Worm (Caenorhabditis elegans) whole organism, L1 larva: ENCODE results near the gene C33D9.13.
"Not testable (repeated sequence)": the region's sequence is repeated elsewhere in the genome, so short reads cannot be mapped to it uniquely, and the experiment has no call there.

Experiments
- C04F5.9 ChIP-seq: sonication (generic microtip); optimal IDR thresholded peaks from 2 replicates; lab custom pipeline; 2016; ENCODE audit warnings: missing genetic modification characterization, missing compliant biosample characterization
- C34B4.2 ChIP-seq: sonication (generic microtip); optimal IDR thresholded peaks from 2 replicates; lab custom pipeline; 2017; ENCODE audit warnings: mild to moderate bottlenecking, missing genetic modification characterization, missing compliant biosample characterization
- F16B12.6 ChIP-seq: fragments of 150-350 bp; optimal IDR thresholded peaks from 2 replicates; lab custom pipeline; 2014; ENCODE audit warnings: missing biosample characterization, missing genetic modification characterization
- Y116A8C.19 ChIP-seq: sonication (generic microtip); optimal IDR thresholded peaks from 2 replicates; lab custom pipeline; 2016; ENCODE audit warnings: missing compliant biosample characterization, missing genetic modification characterization, borderline replicate concordance
- aha-1 ChIP-seq: fragments of 150-350 bp; optimal IDR thresholded peaks from 2 replicates; lab custom pipeline; 2014; ENCODE audit warnings: missing biosample characterization, missing genetic modification characterization
- alr-1 ChIP-seq: fragments of 200-800 bp; sonication (Bioruptor generic); optimal IDR thresholded peaks from 2 replicates; lab custom pipeline; 2018; ENCODE audit warnings: borderline replicate concordance, mild to moderate bottlenecking, missing genetic modification characterization, missing compliant biosample characterization
- ama-1 ChIP-seq: fragments of 150-350 bp; optimal IDR thresholded peaks from 2 replicates; lab custom pipeline; 2014
- ceh-8 ChIP-seq: fragments of 200-800 bp; sonication (Bioruptor generic); optimal IDR thresholded peaks from 2 replicates; lab custom pipeline; 2018; ENCODE audit warnings: mild to moderate bottlenecking, missing genetic modification characterization, moderate library complexity, missing compliant biosample characterization
- ceh-90 ChIP-seq: sonication (generic microtip); optimal IDR thresholded peaks from 2 replicates; lab custom pipeline; 2016; ENCODE audit warnings: missing genetic modification characterization, missing compliant biosample characterization
- efl-1 ChIP-seq, 4 experiments: fragments of 150-350 bp; optimal IDR thresholded peaks in 3 of 4; peaks in 1 of 4; 1 replicate in 1 of 4; 2 replicates in 3 of 4; lab custom pipeline; 2014; ENCODE audit warnings: missing biosample characterization in 2 of 4, missing genetic modification characterization in 2 of 4, missing genetic modification reagents in 2 of 4
- egl-13 ChIP-seq: sonication (generic microtip); optimal IDR thresholded peaks from 2 replicates; lab custom pipeline; 2016; ENCODE audit warnings: missing genotype, missing genetic modification reagents, missing genetic modification characterization, missing compliant biosample characterization
- elt-2 ChIP-seq: sonication (generic microtip); optimal IDR thresholded peaks from 2 replicates; lab custom pipeline; 2016; ENCODE audit warnings: missing genetic modification characterization, mild to moderate bottlenecking, inconsistent platforms, missing compliant biosample characterization, missing genetic modification reagents
- elt-3 ChIP-seq, 6 experiments: fragments of 150-350 bp in 1 of 6; sonication (generic microtip); optimal IDR thresholded peaks; 2 replicates each; lab custom pipeline; 2017 to 2018; ENCODE audit warnings: missing biosample characterization in 6 of 6, missing genetic modification characterization in 6 of 6, inconsistent platforms in 1 of 6
- ets-5 ChIP-seq: fragments of 200-800 bp; sonication (Bioruptor generic); IDR thresholded peaks from 2 replicates; pipeline ENCODE4 v1.3.6; 2022; ENCODE audit warnings: missing genetic modification characterization, missing compliant biosample characterization
- fkh-10 ChIP-seq: sonication (generic microtip); optimal IDR thresholded peaks from 2 replicates; lab custom pipeline; 2017; ENCODE audit warnings: missing biosample characterization, missing genetic modification reagents, missing genetic modification characterization
- fkh-4 ChIP-seq: sonication (generic microtip); optimal IDR thresholded peaks from 2 replicates; lab custom pipeline; 2016; ENCODE audit warnings: missing compliant biosample characterization, missing genetic modification characterization, borderline replicate concordance
- fkh-8 ChIP-seq: sonication (generic microtip); optimal IDR thresholded peaks from 2 replicates; lab custom pipeline; 2016; ENCODE audit warnings: mild to moderate bottlenecking, missing genetic modification characterization, missing compliant biosample characterization
- hlh-4 ChIP-seq: sonication (generic microtip); optimal IDR thresholded peaks from 2 replicates; lab custom pipeline; 2016; ENCODE audit warnings: mild to moderate bottlenecking, missing genetic modification characterization, missing compliant biosample characterization
- hpl-2 ChIP-seq: fragments of 150-350 bp; optimal IDR thresholded peaks from 2 replicates; lab custom pipeline; 2014; ENCODE audit warnings: missing biosample characterization, missing genetic modification reagents, missing genetic modification characterization
- irx-1 ChIP-seq: sonication (generic microtip); optimal IDR thresholded peaks from 2 replicates; lab custom pipeline; 2016; ENCODE audit warnings: missing genetic modification characterization, missing compliant biosample characterization
- lin-14 ChIP-seq: fragments of 200-800 bp; sonication (Bioruptor generic); optimal IDR thresholded peaks from 2 replicates; lab custom pipeline; 2018; ENCODE audit warnings: mild to moderate bottlenecking, missing genetic modification characterization, moderate library complexity, missing compliant biosample characterization
- lin-15B ChIP-seq: fragments of 150-350 bp; sonication (generic microtip); optimal IDR thresholded peaks from 3 replicates; lab custom pipeline; 2014; ENCODE audit warnings: missing biosample characterization, missing genetic modification characterization
- lin-39 ChIP-seq: fragments of 150-350 bp; optimal IDR thresholded peaks from 2 replicates; lab custom pipeline; 2014; ENCODE audit warnings: missing biosample characterization, missing genetic modification reagents, missing genetic modification characterization
- lsy-2 ChIP-seq, 2 experiments: fragments of 150-350 bp; optimal IDR thresholded peaks; 2 replicates each; lab custom pipeline; 2014; ENCODE audit warnings: missing biosample characterization in 2 of 2, missing genetic modification characterization in 2 of 2
- mab-9 ChIP-seq: fragments of 200-800 bp; sonication (Bioruptor generic); IDR thresholded peaks from 2 replicates; pipeline ENCODE4 v1.3.6; 2022; ENCODE audit warnings: missing genetic modification reagents, missing genetic modification characterization, missing compliant biosample characterization
- mdl-1 ChIP-seq, 2 experiments: fragments of 150-350 bp; optimal IDR thresholded peaks; 2 replicates each; lab custom pipeline; 2014 to 2017; ENCODE audit warnings: missing biosample characterization in 2 of 2, missing genetic modification characterization in 2 of 2, inconsistent platforms in 1 of 2
- mef-2 ChIP-seq: fragments of 150-350 bp; optimal IDR thresholded peaks from 2 replicates; lab custom pipeline; 2014; ENCODE audit warnings: missing biosample characterization, missing genetic modification characterization
- nhr-12 ChIP-seq: sonication (generic microtip); optimal IDR thresholded peaks from 2 replicates; lab custom pipeline; 2017; ENCODE audit warnings: missing biosample characterization, missing genetic modification characterization
- nhr-20 ChIP-seq: sonication (generic microtip); optimal IDR thresholded peaks from 2 replicates; lab custom pipeline; 2016; ENCODE audit warnings: mild to moderate bottlenecking, missing genetic modification characterization, missing compliant biosample characterization
- nhr-237 ChIP-seq: fragments of 150-350 bp; optimal IDR thresholded peaks from 2 replicates; lab custom pipeline; 2014; ENCODE audit warnings: missing biosample characterization, missing genetic modification characterization
- nhr-28 ChIP-seq: fragments of 150-350 bp; optimal IDR thresholded peaks from 2 replicates; lab custom pipeline; 2014; ENCODE audit warnings: missing biosample characterization, missing genetic modification characterization
- nhr-76 ChIP-seq: sonication (generic microtip); optimal IDR thresholded peaks from 2 replicates; lab custom pipeline; 2017; ENCODE audit warnings: missing biosample characterization, missing genetic modification characterization
- nhr-84 ChIP-seq: sonication (generic microtip); optimal IDR thresholded peaks from 2 replicates; lab custom pipeline; 2017; ENCODE audit warnings: missing biosample characterization, missing genetic modification characterization
- nhr-85 ChIP-seq: sonication (generic microtip); peaks from one replicate; lab custom pipeline; 2016; ENCODE audit warnings: missing genetic modification characterization, inconsistent platforms, missing compliant biosample characterization
- pag-3 ChIP-seq: sonication (generic microtip); optimal IDR thresholded peaks from 2 replicates; lab custom pipeline; 2017; ENCODE audit warnings: missing genetic modification characterization, mild to moderate bottlenecking, missing compliant biosample characterization, antibody characterized with exemption, borderline replicate concordance; ENCODE audit not compliant: insufficient read depth
- pax-3 ChIP-seq: fragments of 200-800 bp; sonication (Bioruptor generic); optimal IDR thresholded peaks from 2 replicates; lab custom pipeline; 2018; ENCODE audit warnings: mild to moderate bottlenecking, missing genetic modification characterization, moderate library complexity, missing compliant biosample characterization
- pqm-1 ChIP-seq: sonication (generic microtip); optimal IDR thresholded peaks from 3 replicates; lab custom pipeline; 2017; ENCODE audit warnings: missing biosample characterization, missing genetic modification characterization
- rnt-1 ChIP-seq: sonication (generic microtip); optimal IDR thresholded peaks from 2 replicates; lab custom pipeline; 2016; ENCODE audit warnings: mild to moderate bottlenecking, missing genetic modification characterization, moderate library complexity, missing compliant biosample characterization
- snu-23 ChIP-seq: sonication (generic microtip); optimal IDR thresholded peaks from 2 replicates; lab custom pipeline; 2016; ENCODE audit warnings: missing genetic modification characterization, missing compliant biosample characterization
- sox-4 ChIP-seq: sonication (generic microtip); optimal IDR thresholded peaks from 2 replicates; lab custom pipeline; 2016; ENCODE audit warnings: missing genetic modification characterization, missing compliant biosample characterization
- sptf-1 ChIP-seq: fragments of 150-350 bp; optimal IDR thresholded peaks from 2 replicates; lab custom pipeline; 2014; ENCODE audit warnings: missing biosample characterization, missing genetic modification characterization
- tlp-1 ChIP-seq: fragments of 150-350 bp; optimal IDR thresholded peaks from 2 replicates; lab custom pipeline; 2014; ENCODE audit warnings: missing biosample characterization, missing genetic modification characterization
- unc-130 ChIP-seq: fragments of 150-350 bp; optimal IDR thresholded peaks from 2 replicates; lab custom pipeline; 2017; ENCODE audit warnings: missing biosample characterization, missing genetic modification characterization, inconsistent platforms
- unc-62 ChIP-seq: fragments of 150-350 bp; optimal IDR thresholded peaks from 2 replicates; lab custom pipeline; 2014; ENCODE audit warnings: missing biosample characterization, missing genetic modification reagents, missing genetic modification characterization
- unc-98 ChIP-seq: fragments of 200-800 bp; sonication (Bioruptor generic); IDR thresholded peaks from 2 replicates; pipeline ENCODE4 v1.3.6; 2022; ENCODE audit warnings: missing genetic modification characterization, missing compliant biosample characterization
- vab-15 ChIP-seq: sonication (generic microtip); optimal IDR thresholded peaks from 2 replicates; lab custom pipeline; 2017; ENCODE audit warnings: missing genotype, mild to moderate bottlenecking, missing genetic modification characterization, missing compliant biosample characterization
- xbp-1 ChIP-seq: sonication (generic microtip); optimal IDR thresholded peaks from 2 replicates; lab custom pipeline; 2016; ENCODE audit warnings: missing genetic modification characterization, missing compliant biosample characterization
- zag-1 ChIP-seq: fragments of 150-350 bp; optimal IDR thresholded peaks from 2 replicates; lab custom pipeline; 2014; ENCODE audit warnings: missing biosample characterization, missing genetic modification characterization
- ztf-4 ChIP-seq: fragments of 150-350 bp; optimal IDR thresholded peaks from 2 replicates; lab custom pipeline; 2014; ENCODE audit warnings: missing biosample characterization, missing genetic modification characterization

C33D9.13 gene

ce11 chrIV:8788048-8788447 lies 3.0 kb upstream of the C33D9.13 start, which contains the start of gene C33D9.10:
TSS of gene C33D9.10 (minus strand) at chrIV:8788148.
- TF ChIP-seq efl-1 (optimal IDR thresholded peaks at IDR 0.05; lab: Kevin White, UChicago) = not testable (repeated sequence)
- TF ChIP-seq efl-1 (GFP tag; optimal IDR thresholded peaks at IDR 0.05 in 1 of 2; lab: Kevin White, UChicago) = peak in 1 of 2 experiments; percentile 41

DNA sequence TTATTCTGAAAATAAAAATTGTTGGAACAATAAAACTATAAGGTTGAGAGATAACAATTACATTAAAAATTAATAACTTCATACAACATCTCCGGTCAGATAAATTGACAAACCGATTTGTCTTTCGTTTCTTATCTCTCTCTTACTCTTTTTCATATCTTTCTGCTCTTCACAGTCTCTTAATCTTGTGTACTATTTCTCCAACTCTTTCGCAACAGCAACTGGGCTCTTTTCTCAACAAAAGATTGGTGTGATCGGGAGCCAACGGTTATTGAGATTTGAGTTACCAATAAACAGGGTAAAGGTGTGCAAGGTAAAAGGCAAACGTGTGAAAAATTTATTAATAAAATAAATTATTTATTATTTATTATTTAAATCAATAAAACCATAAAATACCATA lies 1.6 kb upstream of the C33D9.13 start, which contains the start of gene C33D9.8:
Gene C33D9.8 (minus strand): TSS at position 99 of the 400 bp plus-strand sequence.
- peak; percentile 41 for TF ChIP-seq rnt-1 (tag; lab: Kevin White, UChicago)
- TF ChIP-seq efl-1 (optimal IDR thresholded peaks at IDR 0.05; lab: Kevin White, UChicago) = peak in 1 of 2 experiments; percentile 35
- no peak for TF ChIP-seq efl-1 (GFP tag; optimal IDR thresholded peaks at IDR 0.05 in 1 of 2; lab: Kevin White, UChicago)
- TF ChIP-seq mab-9 (GFP tag; lab: Robert Waterston, UW) = no peak
- TF ChIP-seq unc-98 = no peak
- TF ChIP-seq xbp-1 = no peak
- TF ChIP-seq lsy-2 (tag; optimal IDR thresholded peaks at IDR 0.05; lab: Kevin White, UChicago) = peak in 1 of 2 experiments; percentile 31
- TF ChIP-seq, all 84 proteins: peak for 3

- no peak for TF ChIP-seq C34B4.2 (tag; lab: Kevin White, UChicago)
- no peak for TF ChIP-seq ama-1 (lab: Kevin White, UChicago)
- TF ChIP-seq C04F5.9 (tag; lab: Kevin White, UChicago) = no peak
- TF ChIP-seq fkh-4 (tag; lab: Kevin White, UChicago) = no peak
- no peak for TF ChIP-seq zag-1
- no peak for TF ChIP-seq F16B12.6
- peak; percentile 47 for TF ChIP-seq ztf-4
- TF ChIP-seq snu-23 (GFP tag; lab: Kevin White, UChicago) = peak; percentile 84
- no peak for TF ChIP-seq unc-130 (tag; lab: Kevin White, UChicago)
- TF ChIP-seq hpl-2 (GFP tag; lab: Kevin White, UChicago) = peak; percentile 46
- peak; percentile 99 for TF ChIP-seq nhr-85 (tag; lab: Kevin White, UChicago)
- TF ChIP-seq lin-14 (GFP tag; lab: Kevin White, UChicago) = peak; percentile 97
- TF ChIP-seq ceh-8 = no peak
- no peak for TF ChIP-seq unc-62 (GFP tag; lab: Kevin White, UChicago)
- TF ChIP-seq mdl-1 (tag; optimal IDR thresholded peaks at IDR 0.05; lab: Kevin White, UChicago) = peak in 1 of 2 experiments; percentile 85
- TF ChIP-seq hlh-4 (tag; lab: Kevin White, UChicago) = no peak
- no peak for TF ChIP-seq nhr-28 (tag; lab: Kevin White, UChicago)
- TF ChIP-seq fkh-10 (GFP tag; lab: Kevin White, UChicago) = no peak
- TF ChIP-seq ceh-90 = no peak
- TF ChIP-seq pqm-1 (tag; lab: Kevin White, UChicago) = no peak
- TF ChIP-seq Y116A8C.19 (tag; lab: Kevin White, UChicago) = no peak
- TF ChIP-seq pax-3 (tag; lab: Kevin White, UChicago) = no peak
- peak; percentile 81 for TF ChIP-seq nhr-20 (tag; lab: Kevin White, UChicago)
- TF ChIP-seq sptf-1 (tag; lab: Kevin White, UChicago) = no peak
- TF ChIP-seq nhr-84 = no peak
- no peak for TF ChIP-seq nhr-12 (tag; lab: Kevin White, UChicago)
- TF ChIP-seq ets-5 (GFP tag; lab: Robert Waterston, UW) = no peak
- TF ChIP-seq efl-1 (optimal IDR thresholded peaks at IDR 0.05; lab: Kevin White, UChicago) = peak; percentile 68 to 70
- TF ChIP-seq efl-1 (GFP tag; optimal IDR thresholded peaks at IDR 0.05 in 1 of 2; lab: Kevin White, UChicago) = peak; percentile 32 to 94
- no peak for TF ChIP-seq mef-2 (tag; lab: Kevin White, UChicago)
- TF ChIP-seq aha-1 = no peak
- TF ChIP-seq lin-39 (tag; lab: Kevin White, UChicago) = no peak
- no peak for TF ChIP-seq tlp-1 (tag; lab: Kevin White, UChicago)
- TF ChIP-seq sox-4 (tag; lab: Kevin White, UChicago) = no peak
- no peak for TF ChIP-seq alr-1
- TF ChIP-seq elt-3 (tag; optimal IDR thresholded peaks at IDR 0.05; lab: Kevin White, UChicago) = peak in 2 of 6 experiments; percentile 35 to 56
- no peak for TF ChIP-seq lin-15B (tag; lab: Kevin White, UChicago)
- no peak for TF ChIP-seq fkh-8 (tag; lab: Kevin White, UChicago)
- no peak for TF ChIP-seq egl-13 (tag; lab: Kevin White, UChicago)
- no peak for TF ChIP-seq nhr-76 (tag; lab: Kevin White, UChicago)
- peak; percentile 32 for TF ChIP-seq nhr-237 (tag; lab: Kevin White, UChicago)
- peak; percentile 62 for TF ChIP-seq irx-1 (tag; lab: Kevin White, UChicago)
- TF ChIP-seq elt-2 = peak; percentile 43
- peak; percentile 78 for TF ChIP-seq pag-3
- no peak for TF ChIP-seq vab-15 (tag; lab: Kevin White, UChicago)
Observed at ce11 chrIV:8782172-8782571, 2.9 kb downstream of the C33D9.13 start.
